Fruit fly (Drosophila melanogaster): Measurements from ENCODE around the gene Ror.

DNA sequence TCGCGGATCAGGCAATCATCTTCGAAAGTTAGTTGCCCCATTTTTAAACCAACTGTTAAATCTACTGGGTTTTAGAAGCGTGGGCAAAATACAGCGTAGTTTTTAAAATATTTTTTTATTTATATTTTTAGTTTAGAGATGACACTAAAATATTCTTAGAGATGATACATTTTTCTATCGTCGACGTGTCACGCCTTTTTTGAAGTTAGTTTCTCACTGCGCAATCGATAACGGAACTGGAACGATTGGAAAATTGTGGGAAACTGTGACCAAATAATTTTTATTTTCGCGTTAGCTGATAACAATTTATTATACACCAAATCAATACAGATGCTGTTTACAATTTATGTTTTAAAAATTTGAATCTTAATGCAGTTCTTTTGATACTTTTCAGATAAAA lies 27.0 kb downstream of the Ror start, which contains the start of gene Utx:
- TF ChIP-seq CTCF (optimal IDR thresholded peaks at IDR 0.05) (peak in 1 of 2 experiments; percentile 21), CG8478 (optimal IDR thresholded peaks at IDR 0.05) (no peak)

Data from S2 (cell line).